Worm (Caenorhabditis elegans): ENCODE results near the gene T21B4.3.
A peak's percentile ranks its signal among the peaks of the same experiment; 100 is the strongest.

Gene T21B4.3

DNA sequence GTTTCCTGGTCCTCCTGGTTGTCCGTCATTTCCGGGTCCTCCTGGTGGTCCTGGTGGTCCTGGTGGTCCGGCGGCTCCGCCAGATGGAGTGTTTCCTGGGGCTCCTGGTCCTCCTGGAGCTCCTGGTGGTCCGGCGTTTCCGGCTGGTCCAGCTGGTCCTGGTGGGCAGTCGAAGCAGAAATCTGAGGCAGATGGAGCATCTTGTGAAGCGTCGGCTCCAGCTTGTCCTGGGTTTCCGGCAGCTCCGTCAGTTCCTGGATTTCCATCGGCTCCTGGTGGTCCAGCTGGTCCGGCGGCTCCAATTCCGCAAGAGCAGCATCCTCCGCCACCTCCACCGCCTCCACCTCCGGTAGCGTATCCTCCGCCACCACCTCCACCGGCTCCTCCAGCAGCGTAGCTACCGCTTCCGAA is 2.8 kb downstream of the T21B4.3 start:
- TF ChIP-seq hlh-1 (tag; optimal IDR thresholded peaks at IDR 0.05): no peak
- TF ChIP-seq pha-4 (tag; optimal IDR thresholded peaks at IDR 0.05): no peak
- no peak for TF ChIP-seq mls-2 (tag; optimal IDR thresholded peaks at IDR 0.05)
- TF ChIP-seq lin-32 (GFP tag; optimal IDR thresholded peaks at IDR 0.05): no peak

DNA sequence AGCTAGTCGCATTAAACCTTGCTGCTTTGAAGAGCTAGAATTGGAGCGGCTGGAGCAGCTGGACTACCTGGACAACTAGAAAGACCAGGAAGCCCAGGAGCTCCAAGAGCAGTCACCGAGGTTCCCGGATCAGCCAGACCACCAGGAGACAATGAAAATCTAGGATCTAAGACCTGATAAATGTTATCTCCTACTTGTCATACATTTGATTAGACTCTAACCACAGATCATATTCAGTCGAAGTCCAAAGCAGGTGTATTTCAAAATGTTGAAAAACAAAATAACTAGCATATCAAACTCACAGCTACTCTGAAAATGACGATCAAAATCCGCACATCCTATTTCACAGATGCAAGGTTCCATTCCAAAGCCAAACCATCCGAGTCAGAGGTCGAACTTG is 4.9 kb downstream of the T21B4.3 start, which contains the start of gene srz-6:
TSS of gene srz-6 (plus strand) at position 301 of the 400 bp plus-strand sequence.
- TF ChIP-seq pha-4 (tag; optimal IDR thresholded peaks at IDR 0.05) (no peak), elt-1 (tag; optimal IDR thresholded peaks at IDR 0.05; ENCODE audit: borderline replicate concordance, insufficient read depth) (no peak), lin-32 (GFP tag; optimal IDR thresholded peaks at IDR 0.05) (no peak), M03D4.4 (tag; optimal IDR thresholded peaks at IDR 0.05) (no peak), elt-3 (tag; optimal IDR thresholded peaks at IDR 0.05) (no peak), nhr-76 (tag; optimal IDR thresholded peaks at IDR 0.05) (no peak), mab-5 (tag; optimal IDR thresholded peaks at IDR 0.05) (no peak), blmp-1 (tag; optimal IDR thresholded peaks at IDR 0.05) (no peak), lin-13 (tag; optimal IDR thresholded peaks at IDR 0.05) (no peak), sptf-1 (tag; optimal IDR thresholded peaks at IDR 0.05) (no peak)

DNA sequence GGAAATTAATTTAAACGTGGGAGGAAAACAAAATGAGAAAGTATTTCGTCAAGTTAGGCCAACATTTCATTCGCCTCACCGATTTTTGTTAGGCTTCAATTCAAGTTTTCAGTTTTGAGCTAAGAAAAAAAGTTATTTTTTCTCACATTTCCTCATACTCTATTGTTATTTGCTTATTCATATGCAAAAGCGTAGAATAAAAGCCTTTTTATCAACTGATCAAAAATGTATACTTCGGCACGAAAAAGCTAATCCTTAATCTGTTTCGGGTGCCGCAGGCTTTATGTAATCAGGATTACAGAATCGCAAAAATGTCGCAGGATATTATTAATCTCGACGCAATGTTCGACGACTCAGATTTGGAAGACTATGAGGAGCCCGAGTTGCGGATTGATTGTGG is 7.0 kb downstream of the T21B4.3 start, which contains the start of gene T21B4.15:
TSS of gene T21B4.15 (plus strand) at position 301 of the 400 bp plus-strand sequence.
- TF ChIP-seq M03D4.4 (tag; optimal IDR thresholded peaks at IDR 0.05) (no peak), lsy-2 (tag; optimal IDR thresholded peaks at IDR 0.05) (no peak), flh-1 (GFP tag; optimal IDR thresholded peaks at IDR 0.05) (no peak)

DNA sequence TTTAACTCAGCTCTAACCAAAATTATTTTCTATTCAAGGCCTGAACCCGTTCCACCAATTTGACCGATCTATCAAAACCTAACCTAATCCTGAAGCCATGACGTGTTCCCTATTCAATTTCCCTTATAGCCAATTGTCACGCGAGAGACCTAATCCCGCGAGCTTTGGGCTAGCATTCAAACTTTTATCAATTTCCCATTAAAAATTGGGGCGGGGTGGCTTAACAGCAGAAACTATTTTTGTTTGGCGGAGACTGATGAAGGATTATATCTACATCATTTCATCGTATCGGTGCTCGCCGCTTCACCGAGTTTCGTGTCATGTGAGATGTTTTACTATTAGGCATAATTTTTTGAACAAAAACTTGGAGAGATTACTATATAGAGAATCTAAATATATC is 8.1 kb downstream of the T21B4.3 start:
- TF ChIP-seq mep-1 (tag; optimal IDR thresholded peaks at IDR 0.05) (no peak), pha-4 (tag; optimal IDR thresholded peaks at IDR 0.05) (no peak), sptf-1 (tag; optimal IDR thresholded peaks at IDR 0.05) (no peak), ceh-39 (tag; optimal IDR thresholded peaks at IDR 0.05) (no peak), ceh-83 (GFP tag; optimal IDR thresholded peaks at IDR 0.05) (no peak), nhr-237 (tag; optimal IDR thresholded peaks at IDR 0.05) (no peak), nhr-28 (tag; optimal IDR thresholded peaks at IDR 0.05) (no peak), hlh-1 (tag; optimal IDR thresholded peaks at IDR 0.05) (no peak), zip-8 (tag; optimal IDR thresholded peaks at IDR 0.05) (no peak), nhr-12 (tag; optimal IDR thresholded peaks at IDR 0.05) (no peak), unc-120 (tag; optimal IDR thresholded peaks at IDR 0.05; ENCODE audit: poor library complexity, severe bottlenecking) (no peak), nhr-2 (tag; optimal IDR thresholded peaks at IDR 0.05) (no peak), mab-5 (tag; optimal IDR thresholded peaks at IDR 0.05) (no peak), ztf-11 (tag; optimal IDR thresholded peaks at IDR 0.05) (no peak), sem-2 (GFP tag; optimal IDR thresholded peaks at IDR 0.05) (no peak)

DNA sequence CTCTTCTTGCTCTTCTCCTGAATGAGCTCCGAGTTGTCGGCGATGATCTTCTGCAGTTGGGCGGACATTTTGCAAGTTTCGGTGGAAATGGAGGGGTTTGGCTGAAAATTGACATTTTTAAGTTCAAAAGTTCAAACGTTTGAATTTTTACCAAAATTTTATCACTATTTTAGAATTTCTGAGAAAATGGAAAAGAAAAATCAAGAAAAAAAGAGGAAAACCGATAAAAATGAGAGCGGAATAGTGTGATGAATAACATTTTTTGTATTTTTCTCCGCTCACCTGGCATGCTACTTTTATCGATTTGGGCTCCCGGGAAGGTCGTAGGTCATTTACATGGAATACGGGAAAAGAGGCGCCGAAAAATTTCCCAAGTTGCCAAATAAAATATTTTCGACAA is 11.8 kb downstream of the T21B4.3 start, which contains the start of gene F15A4.10:
TSS of gene F15A4.10 (minus strand) at position 101 of the 400 bp plus-strand sequence.
- TF ChIP-seq snpc-4 (tag; optimal IDR thresholded peaks at IDR 0.05) (no peak), unc-120 (tag; optimal IDR thresholded peaks at IDR 0.05; ENCODE audit: poor library complexity, severe bottlenecking) (no peak), mab-5 (tag; optimal IDR thresholded peaks at IDR 0.05) (no peak), zip-8 (tag; optimal IDR thresholded peaks at IDR 0.05) (no peak), bed-3 (GFP tag; optimal IDR thresholded peaks at IDR 0.05) (no peak), pha-4 (tag; optimal IDR thresholded peaks at IDR 0.05) (no peak), unc-62 (GFP tag; optimal IDR thresholded peaks at IDR 0.05) (no peak), sptf-1 (tag; optimal IDR thresholded peaks at IDR 0.05) (no peak), lin-32 (GFP tag; optimal IDR thresholded peaks at IDR 0.05) (no peak)

DNA sequence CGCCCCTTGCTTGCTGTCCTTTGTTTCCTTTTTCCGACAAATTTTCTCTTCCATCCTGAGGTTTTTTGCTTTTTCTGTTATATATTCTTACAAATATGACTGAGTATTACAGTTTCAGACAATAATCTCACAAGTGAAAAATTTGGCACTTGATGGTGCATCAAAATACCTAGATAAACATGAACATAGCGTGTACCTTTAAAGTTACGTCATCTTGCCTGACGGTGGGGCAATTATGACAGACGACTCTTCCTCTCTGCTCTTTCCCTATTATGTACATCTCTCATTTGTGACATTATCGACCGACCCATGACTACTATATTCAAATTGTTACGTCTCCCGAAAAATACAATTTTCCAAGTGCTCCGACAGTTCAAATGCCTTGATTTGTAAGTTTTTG is 14.3 kb downstream of the T21B4.3 start, which contains the start of gene fbxb-102:
TSS of gene fbxb-102 (plus strand) at position 301 of the 400 bp plus-strand sequence.
- TF ChIP-seq zip-8 (tag; optimal IDR thresholded peaks at IDR 0.05) (peak; percentile 44), snpc-4 (tag; optimal IDR thresholded peaks at IDR 0.05) (no peak)

DNA sequence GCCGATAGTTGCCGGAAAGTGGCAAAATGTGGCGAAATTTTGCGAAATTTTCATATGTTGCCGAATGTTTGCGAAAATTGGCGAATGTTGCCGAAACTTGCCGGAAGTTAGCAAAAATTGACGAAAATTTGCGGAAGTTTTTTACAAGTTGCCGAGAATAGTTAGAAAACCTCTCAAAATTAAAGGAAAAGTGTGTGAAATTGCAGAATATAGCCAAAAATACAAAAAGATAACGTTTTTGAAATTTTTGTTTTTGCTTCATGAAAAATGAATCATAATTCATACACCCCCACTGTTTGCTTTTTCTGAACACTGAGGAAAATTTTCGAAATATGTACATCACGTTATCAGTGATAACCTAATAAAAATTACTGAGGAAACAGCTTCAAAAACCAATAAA is 15.2 kb downstream of the T21B4.3 start:
- no peak for TF ChIP-seq zip-8 (tag; optimal IDR thresholded peaks at IDR 0.05)
- TF ChIP-seq snpc-4 (tag; optimal IDR thresholded peaks at IDR 0.05): no peak
- TF ChIP-seq lin-13 (tag; optimal IDR thresholded peaks at IDR 0.05): no peak
- TF ChIP-seq ham-2 (GFP tag; optimal IDR thresholded peaks at IDR 0.05): no peak
- TF ChIP-seq mab-5 (tag; optimal IDR thresholded peaks at IDR 0.05): no peak
- TF ChIP-seq blmp-1 (tag; optimal IDR thresholded peaks at IDR 0.05): no peak
- TF ChIP-seq bed-3 (GFP tag; optimal IDR thresholded peaks at IDR 0.05): no peak
- no peak for TF ChIP-seq nhr-28 (tag; optimal IDR thresholded peaks at IDR 0.05)
- no peak for TF ChIP-seq nhr-76 (tag; optimal IDR thresholded peaks at IDR 0.05)
- TF ChIP-seq drap-1 (GFP tag; optimal IDR thresholded peaks at IDR 0.05): no peak
- no peak for TF ChIP-seq unc-120 (tag; optimal IDR thresholded peaks at IDR 0.05; ENCODE audit: poor library complexity, severe bottlenecking)
- TF ChIP-seq pha-4 (tag; optimal IDR thresholded peaks at IDR 0.05): no peak
- TF ChIP-seq hlh-1 (tag; optimal IDR thresholded peaks at IDR 0.05): no peak
- TF ChIP-seq ceh-39 (tag; optimal IDR thresholded peaks at IDR 0.05): no peak
- no peak for TF ChIP-seq sem-2 (GFP tag; optimal IDR thresholded peaks at IDR 0.05)
- no peak for TF ChIP-seq ceh-43 (GFP tag; optimal IDR thresholded peaks at IDR 0.05)
- no peak for TF ChIP-seq nhr-237 (tag; optimal IDR thresholded peaks at IDR 0.05)
- no peak for TF ChIP-seq mls-2 (tag; optimal IDR thresholded peaks at IDR 0.05)
- no peak for TF ChIP-seq unc-62 (GFP tag; optimal IDR thresholded peaks at IDR 0.05)
- no peak for TF ChIP-seq mep-1 (tag; optimal IDR thresholded peaks at IDR 0.05)
